Fruit fly (Drosophila melanogaster) whole organism, embryonic: ENCODE data around the gene CG45307.
A peak's percentile ranks its signal among the peaks of the same experiment; 100 is the strongest.

Experiments
- CG10366 ChIP-seq: fragments of 200-800 bp; sonication (Bioruptor generic); IDR thresholded peaks from 2 replicates; pipeline ENCODE4 v1.3.6; 2022; ENCODE audit warnings: missing biosample characterization, missing genetic modification characterization
- CG10462 ChIP-seq: fragments of 200-800 bp; sonication (Bioruptor generic); optimal IDR thresholded peaks from 2 replicates; lab custom pipeline; 2016; ENCODE audit warnings: missing biosample characterization, missing genetic modification characterization
- CG11456 ChIP-seq: fragments of 200-800 bp; sonication (Bioruptor generic); IDR thresholded peaks from 3 replicates; pipeline ENCODE4 v1.3.6; 2022; ENCODE audit warnings: missing biosample characterization, missing genetic modification characterization
- CG12391 ChIP-seq: fragments of 200-800 bp; sonication (Bioruptor generic); optimal IDR thresholded peaks from 3 replicates; lab custom pipeline; 2018; ENCODE audit warnings: missing biosample characterization, mild to moderate bottlenecking, missing genetic modification characterization, moderate library complexity
- CG12659 ChIP-seq: fragments of 200-800 bp; sonication (Bioruptor generic); optimal IDR thresholded peaks from 3 replicates; lab custom pipeline; 2017; ENCODE audit warnings: mild to moderate bottlenecking, missing biosample characterization, missing genetic modification reagents, missing genetic modification characterization
- CG15269 ChIP-seq: fragments of 200-800 bp; sonication (Bioruptor generic); optimal IDR thresholded peaks from 2 replicates; lab custom pipeline; 2018; ENCODE audit warnings: missing biosample characterization, mild to moderate bottlenecking, missing genetic modification characterization, moderate library complexity
- CG1602 ChIP-seq: fragments of 200-800 bp; sonication (Bioruptor generic); optimal IDR thresholded peaks from 3 replicates; lab custom pipeline; 2016; ENCODE audit warnings: missing biosample characterization, missing genetic modification characterization
- CG17328 ChIP-seq: fragments of 200-800 bp; sonication (Bioruptor generic); IDR thresholded peaks from 2 replicates; pipeline ENCODE4 v1.3.6; 2022; ENCODE audit warnings: missing biosample characterization, missing genetic modification characterization
- CG18619 ChIP-seq: fragments of 200-800 bp; sonication (Bioruptor generic); optimal IDR thresholded peaks from 3 replicates; lab custom pipeline; 2017; ENCODE audit warnings: missing biosample characterization, mild to moderate bottlenecking, missing genetic modification characterization
- CG32532 ChIP-seq: fragments of 200-800 bp; sonication (Bioruptor generic); IDR thresholded peaks from 2 replicates; pipeline ENCODE4 v1.3.6; 2022; ENCODE audit warnings: missing biosample characterization, missing genetic modification characterization
- CG33557 ChIP-seq: fragments of 200-800 bp; sonication (Bioruptor generic); optimal IDR thresholded peaks from 2 replicates; lab custom pipeline; 2019; ENCODE audit warnings: missing biosample characterization, mild to moderate bottlenecking, missing genetic modification characterization, moderate library complexity
- CG3407 ChIP-seq: fragments of 200-800 bp; sonication (Bioruptor generic); optimal IDR thresholded peaks from 2 replicates; lab custom pipeline; 2018; ENCODE audit warnings: missing biosample characterization, mild to moderate bottlenecking, missing genetic modification characterization
- CG7556 ChIP-seq: fragments of 200-800 bp; sonication (Bioruptor generic); optimal IDR thresholded peaks from 2 replicates; lab custom pipeline; 2017; ENCODE audit warnings: missing biosample characterization, mild to moderate bottlenecking, missing genetic modification characterization
- CG7839 ChIP-seq: fragments of 200-800 bp; sonication (Bioruptor generic); optimal IDR thresholded peaks from 3 replicates; lab custom pipeline; 2018; ENCODE audit warnings: missing biosample characterization, mild to moderate bottlenecking, missing genetic modification characterization, moderate library complexity
- Ets65A ChIP-seq: fragments of 200-800 bp; sonication (Bioruptor generic); peaks from one replicate; lab custom pipeline; 2016; ENCODE audit warnings: missing biosample characterization, missing genetic modification characterization
- H2.0 ChIP-seq: fragments of 200-800 bp; sonication (Bioruptor generic); IDR thresholded peaks from 2 replicates; pipeline ENCODE4 v1.3.6; 2022; ENCODE audit warnings: missing biosample characterization, missing genetic modification characterization
- Hey ChIP-seq: fragments of 200-800 bp; sonication (Bioruptor generic); optimal IDR thresholded peaks from 3 replicates; lab custom pipeline; 2018; ENCODE audit warnings: missing biosample characterization, mild to moderate bottlenecking, missing genetic modification characterization
- Hmr ChIP-seq: fragments of 200-800 bp; sonication (Bioruptor generic); optimal IDR thresholded peaks from 3 replicates; lab custom pipeline; 2017; ENCODE audit warnings: mild to moderate bottlenecking, missing biosample characterization, missing genetic modification reagents, missing genetic modification characterization
- Hsf ChIP-seq: fragments of 200-800 bp; sonication (Bioruptor generic); optimal IDR thresholded peaks from 3 replicates; lab custom pipeline; 2016; ENCODE audit warnings: missing biosample characterization, missing genetic modification characterization
- Oli ChIP-seq: fragments of 200-800 bp; sonication (Bioruptor generic); optimal IDR thresholded peaks from 2 replicates; lab custom pipeline; 2018; ENCODE audit warnings: missing biosample characterization, mild to moderate bottlenecking, missing genetic modification characterization, moderate library complexity
- Poxn ChIP-seq: fragments of 200-800 bp; sonication (Bioruptor generic); IDR thresholded peaks from 2 replicates; pipeline ENCODE4 v1.3.6; 2022; ENCODE audit warnings: missing biosample characterization, missing genetic modification characterization
- Spps ChIP-seq: fragments of 200-800 bp; sonication (Bioruptor generic); optimal IDR thresholded peaks from 2 replicates; lab custom pipeline; 2018; ENCODE audit warnings: missing biosample characterization, mild to moderate bottlenecking, missing genetic modification characterization
- ara ChIP-seq: fragments of 200-800 bp; sonication (Bioruptor generic); IDR thresholded peaks from 2 replicates; pipeline ENCODE4 v1.3.6; 2022; ENCODE audit warnings: missing biosample characterization, missing genetic modification characterization
- caup ChIP-seq: fragments of 200-800 bp; sonication (Bioruptor generic); optimal IDR thresholded peaks from 3 replicates; lab custom pipeline; 2017; ENCODE audit warnings: missing biosample characterization, mild to moderate bottlenecking, missing genetic modification characterization, moderate library complexity; ENCODE audit not compliant: severe bottlenecking
- chm ChIP-seq: fragments of 200-800 bp; sonication (Bioruptor generic); IDR thresholded peaks from 2 replicates; pipeline ENCODE4 v1.3.6; 2022; ENCODE audit warnings: missing biosample characterization, missing genetic modification characterization
- chn ChIP-seq: fragments of 200-800 bp; sonication (Bioruptor generic); optimal IDR thresholded peaks from 2 replicates; lab custom pipeline; 2016; ENCODE audit warnings: missing biosample characterization, missing genetic modification characterization
- ci ChIP-seq: fragments of 200-800 bp; sonication (Bioruptor generic); IDR thresholded peaks from 3 replicates; pipeline ENCODE4 v1.3.6; 2022; ENCODE audit warnings: missing biosample characterization, missing genetic modification characterization
- croc ChIP-seq: fragments of 200-800 bp; sonication (Bioruptor generic); conservative IDR thresholded peaks from 3 replicates; pipeline ENCODE4 v1.3.6; 2022; ENCODE audit warnings: missing biosample characterization, missing genetic modification characterization
- dmrt11E ChIP-seq: fragments of 200-800 bp; sonication (Bioruptor generic); optimal IDR thresholded peaks from 3 replicates; lab custom pipeline; 2018; ENCODE audit warnings: missing biosample characterization, mild to moderate bottlenecking, missing genetic modification characterization, moderate library complexity
- eve ChIP-seq, 2 experiments: fragments of >200 bp; optimal IDR thresholded peaks; 2 replicates each; lab custom pipeline; 2017; ENCODE audit warnings: missing biosample characterization in 2 of 2, missing genetic modification characterization in 2 of 2
- gcm ChIP-seq: fragments of 200-800 bp; sonication (Bioruptor generic); optimal IDR thresholded peaks from 2 replicates; lab custom pipeline; 2019; ENCODE audit warnings: missing biosample characterization, mild to moderate bottlenecking, missing genetic modification characterization, moderate library complexity
- gt ChIP-seq: fragments of 200-800 bp; sonication (Bioruptor generic); IDR thresholded peaks from 2 replicates; pipeline ENCODE4 v1.3.6; 2022; ENCODE audit warnings: missing biosample characterization, missing genetic modification characterization
- onecut ChIP-seq: fragments of 200-800 bp; sonication (Bioruptor generic); IDR thresholded peaks from 2 replicates; pipeline ENCODE4 v1.3.6; 2022; ENCODE audit warnings: missing biosample characterization, missing genetic modification characterization
- pan ChIP-seq, 4 experiments: fragments of >200 bp in 3 of 4; fragments of 200-800 bp in 1 of 4; sonication (Bioruptor generic) in 1 of 4; optimal IDR thresholded peaks in 3 of 4; IDR thresholded peaks in 1 of 4; 2 replicates each; pipeline versions ENCODE4 v1.3.6 to Lab custom; 2017 to 2022; ENCODE audit warnings: missing biosample characterization in 2 of 4, missing genetic modification characterization in 2 of 4, mixed read lengths in 1 of 4
- prd ChIP-seq, 3 experiments: fragments of >200 bp in 2 of 3; fragments of 200-800 bp in 1 of 3; sonication (Bioruptor generic) in 1 of 3; optimal IDR thresholded peaks in 2 of 3; IDR thresholded peaks in 1 of 3; 2 replicates in 2 of 3; 3 replicates in 1 of 3; pipeline versions ENCODE4 v1.3.6 to Lab custom; 2017 to 2022; ENCODE audit warnings: missing biosample characterization in 1 of 3, missing genetic modification characterization in 1 of 3
- pros ChIP-seq: fragments of 200-800 bp; sonication (Bioruptor generic); optimal IDR thresholded peaks from 3 replicates; lab custom pipeline; 2019; ENCODE audit warnings: missing biosample characterization, mild to moderate bottlenecking, missing genetic modification characterization, moderate library complexity
- ranshi ChIP-seq: fragments of 200-800 bp; sonication (Bioruptor generic); IDR thresholded peaks from 2 replicates; pipeline ENCODE4 v1.3.6; 2022; ENCODE audit warnings: missing biosample characterization, missing genetic modification characterization
- sc ChIP-seq, 3 experiments: fragments of >200 bp in 2 of 3; fragments of 200-800 bp in 1 of 3; sonication (Bioruptor generic) in 1 of 3; optimal IDR thresholded peaks; 2 replicates in 2 of 3; 3 replicates in 1 of 3; lab custom pipeline; 2017; ENCODE audit warnings: mild to moderate bottlenecking in 1 of 3, missing biosample characterization in 1 of 3, missing genetic modification characterization in 1 of 3, missing genetic modification reagents in 1 of 3
- slou ChIP-seq: fragments of 200-800 bp; sonication (Bioruptor generic); optimal IDR thresholded peaks from 3 replicates; lab custom pipeline; 2016; ENCODE audit warnings: missing biosample characterization, missing genetic modification characterization
- slp2 ChIP-seq: fragments of 200-800 bp; sonication (Bioruptor generic); optimal IDR thresholded peaks from 2 replicates; lab custom pipeline; 2016; ENCODE audit warnings: missing biosample characterization, missing genetic modification characterization
- vvl ChIP-seq: fragments of 200-800 bp; sonication (Bioruptor generic); IDR thresholded peaks from 2 replicates; pipeline ENCODE4 v1.3.6; 2022; ENCODE audit warnings: missing biosample characterization, missing genetic modification characterization

CG45307 gene

DNA sequence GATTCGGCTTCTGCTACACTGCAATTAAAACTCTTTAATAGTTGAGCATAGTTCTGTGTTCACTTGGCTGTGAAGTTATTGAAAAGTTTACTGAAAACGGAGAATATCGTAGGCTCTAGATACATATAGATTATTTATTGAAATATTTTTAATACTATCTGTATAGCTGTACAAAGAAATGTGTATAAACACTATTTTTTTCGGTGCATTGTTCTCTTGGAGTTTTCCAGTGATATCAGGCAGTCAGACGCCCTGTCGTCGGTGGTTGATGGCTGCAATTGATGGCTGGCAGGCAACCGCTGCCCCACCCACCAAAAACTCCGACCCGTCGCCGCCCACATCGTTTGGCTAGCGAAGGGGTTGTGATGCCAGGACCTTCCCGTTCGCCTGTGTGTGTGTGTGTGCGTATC lies 5.6 kb downstream of the CG45307 start (continued):
- TF ChIP-seq pros (GFP tag; lab: Kevin White, UChicago), result peak; percentile 83
- TF ChIP-seq CG7556 (GFP tag; lab: Kevin White, UChicago), result peak; percentile 63
- TF ChIP-seq dmrt11E (tag; lab: Kevin White, UChicago), result peak; percentile 61
- TF ChIP-seq pan (optimal IDR thresholded peaks at IDR 0.05; lab: Kevin White, UChicago), result no peak
- TF ChIP-seq pan (GFP tag; optimal IDR thresholded peaks at IDR 0.05 in 1 of 2, IDR thresholded peaks at IDR 0.05 in 1 of 2), result peak in 1 of 2 experiments; percentile 40
- peak; percentile 35 for TF ChIP-seq Hmr
- TF ChIP-seq gcm, result peak; percentile 5
- peak; percentile 28 for TF ChIP-seq caup (GFP tag; lab: Kevin White, UChicago)
- no peak for TF ChIP-seq sc (optimal IDR thresholded peaks at IDR 0.05; lab: Kevin White, UChicago)
- peak; percentile 7 for TF ChIP-seq sc (GFP tag; optimal IDR thresholded peaks at IDR 0.05; lab: Kevin White, UChicago)
- TF ChIP-seq ci (GFP tag; lab: Robert Waterston, UW), result peak; percentile 69; the same call in 2 of the 3 replicates
- peak; percentile 4 for TF ChIP-seq CG3407 (GFP tag; lab: Kevin White, UChicago)
- peak; percentile 21; the same call in 1 of the 2 replicates for TF ChIP-seq onecut (GFP tag; lab: Robert Waterston, UW)
- TF ChIP-seq croc (GFP tag; lab: Robert Waterston, UW), result peak; percentile 40; the same call in 1 of the 3 replicates
- TF ChIP-seq slp2 (GFP tag; lab: Kevin White, UChicago), result no peak
- TF ChIP-seq CG7839 (tag; lab: Kevin White, UChicago), result peak; percentile 75
- TF ChIP-seq Poxn (GFP tag; lab: Robert Waterston, UW), result no peak
- peak; percentile 20 for TF ChIP-seq CG33557 (GFP tag; lab: Kevin White, UChicago)
- no peak for TF ChIP-seq Hsf (GFP tag; lab: Kevin White, UChicago)
- TF ChIP-seq CG15269, result peak; percentile 31
- no peak for TF ChIP-seq CG10462 (GFP tag; lab: Kevin White, UChicago)
- no peak for TF ChIP-seq CG11456
- TF ChIP-seq eve (GFP tag; optimal IDR thresholded peaks at IDR 0.05; lab: Kevin White, UChicago), result peak in 1 of 2 experiments; percentile 75
- TF ChIP-seq Oli, result peak; percentile 48
- TF ChIP-seq H2.0 (GFP tag; lab: Robert Waterston, UW), result peak; percentile 40; the same call in 1 of the 2 replicates
- TF ChIP-seq slou, result peak; percentile 34
- TF ChIP-seq Spps (tag; lab: Kevin White, UChicago), result no peak
- TF ChIP-seq chm (GFP tag; lab: Robert Waterston, UW), result no peak
- TF ChIP-seq CG17328, result peak; percentile 44; the same call in 1 of the 2 replicates
- TF ChIP-seq ranshi, result peak; percentile 49; the same call in 1 of the 2 replicates
- peak; percentile 6 for TF ChIP-seq CG1602 (GFP tag; lab: Kevin White, UChicago)
- TF ChIP-seq ara (GFP tag; lab: Robert Waterston, UW), result peak; percentile 20; the same call in 1 of the 2 replicates
- peak; percentile 21 for TF ChIP-seq CG18619 (GFP tag; lab: Kevin White, UChicago)
- peak; percentile 63 for TF ChIP-seq CG12391 (tag; lab: Kevin White, UChicago)
- no peak for TF ChIP-seq gt (GFP tag; lab: Robert Waterston, UW)
- 0 out of 2 replicates have a peak, but pooled peaks have one; percentile 28 for TF ChIP-seq CG32532
- TF ChIP-seq prd (optimal IDR thresholded peaks at IDR 0.05; lab: Kevin White, UChicago), result no peak
- peak; percentile 54; the same call in 1 of the 3 replicates for TF ChIP-seq prd (GFP tag; IDR thresholded peaks at IDR 0.05; lab: Robert Waterston, UW)
- no peak for TF ChIP-seq CG10366 (GFP tag; lab: Robert Waterston, UW)
- peak; percentile 5 for TF ChIP-seq CG12659 (GFP tag; lab: Kevin White, UChicago)
- no peak for TF ChIP-seq Ets65A (GFP tag; lab: Kevin White, UChicago)

DNA sequence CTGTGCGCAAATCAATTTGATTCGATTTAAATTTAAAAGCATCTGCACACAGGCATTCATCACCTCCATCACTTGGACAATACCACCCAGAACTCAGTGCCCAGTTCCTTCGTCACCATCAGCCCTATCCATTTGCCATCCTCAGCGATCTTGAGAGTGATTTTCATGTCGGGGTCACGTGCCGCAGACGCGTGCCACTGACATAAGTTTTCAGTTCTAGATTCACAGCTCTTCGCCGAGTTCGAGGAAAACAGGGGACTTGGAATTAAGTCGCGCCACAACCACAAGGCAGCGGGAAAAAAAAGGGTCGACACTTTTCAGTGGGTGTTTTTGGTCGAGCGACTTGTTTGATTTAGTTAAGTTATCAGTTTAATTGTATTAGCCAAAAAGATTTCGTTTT lies 8.8 kb downstream of the CG45307 start:
- peak; percentile 91 for TF ChIP-seq Hey (tag; lab: Kevin White, UChicago)
- TF ChIP-seq chn (GFP tag; lab: Kevin White, UChicago), result no peak
- no peak for TF ChIP-seq vvl
- TF ChIP-seq pros (GFP tag; lab: Kevin White, UChicago), result peak; percentile 69
